Fruit fly (Drosophila melanogaster): ENCODE results near the gene Pdk1.

The Pdk1 gene

dm6 chr3L:139574-140567 lies 10.6 kb downstream of the Pdk1 start (continued):
- TF ChIP-seq sima (GFP tag; optimal IDR thresholded peaks at IDR 0.05) = no peak
- no peak for TF ChIP-seq CG8359 (GFP tag; optimal IDR thresholded peaks at IDR 0.05; ENCODE audit: borderline replicate concordance)
- TF ChIP-seq Awh (GFP tag; IDR thresholded peaks at IDR 0.05) = 0 out of 2 replicates have a peak, but pooled peaks have one; percentile 40
- TF ChIP-seq unpg (GFP tag; optimal IDR thresholded peaks at IDR 0.05) = peak; percentile 2
- TF ChIP-seq sens (GFP tag) = peak; percentile 71
- peak; percentile 68; the same call in 1 of the 2 replicates for TF ChIP-seq CG4360 (GFP tag; IDR thresholded peaks at IDR 0.05)
- peak; percentile 42 for TF ChIP-seq sd (tag; optimal IDR thresholded peaks at IDR 0.05)
- TF ChIP-seq CG31365 (tag; optimal IDR thresholded peaks at IDR 0.05) = no peak
- TF ChIP-seq Nf-YC (tag; optimal IDR thresholded peaks at IDR 0.05) = no peak

DNA sequence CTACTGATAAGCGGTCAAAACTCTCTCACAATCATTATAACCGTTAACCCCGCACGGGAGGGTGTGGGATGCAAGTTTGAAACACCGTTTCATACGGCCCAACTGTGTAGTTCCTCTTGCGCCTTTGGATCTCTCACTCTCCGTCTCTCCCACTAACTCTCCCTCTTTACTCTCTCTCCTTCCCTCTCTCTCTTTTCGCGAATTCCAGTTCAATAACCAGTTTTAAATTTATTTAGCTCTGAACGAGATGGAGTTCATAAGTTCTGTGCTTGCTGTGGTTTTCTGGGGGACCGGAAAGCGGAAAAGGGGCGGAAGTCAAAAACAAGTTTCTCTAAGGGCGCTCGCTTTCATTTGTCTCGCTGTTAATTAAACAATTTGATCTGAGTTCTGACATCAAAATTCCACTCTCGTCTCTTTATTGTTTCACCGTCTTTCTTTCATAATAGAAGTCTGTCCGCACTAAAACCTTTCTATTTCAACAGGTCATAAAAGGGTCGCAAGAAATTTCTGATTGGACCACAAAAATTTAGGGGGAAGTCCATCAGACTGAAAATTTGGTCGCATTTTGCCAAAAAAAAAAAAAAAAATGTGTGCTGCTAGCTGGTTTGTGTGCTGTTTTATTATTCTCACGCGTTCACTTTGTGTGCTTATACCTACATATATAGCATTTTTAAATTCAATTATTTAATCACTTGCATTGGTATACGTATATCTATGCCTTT lies 11.7 kb downstream of the Pdk1 start:
- peak; percentile 48 for TF ChIP-seq kni (GFP tag; optimal IDR thresholded peaks at IDR 0.05)
- no peak for TF ChIP-seq CG14860 (GFP tag; IDR thresholded peaks at IDR 0.05; ENCODE audit: partially characterized antibody)
- no peak for TF ChIP-seq CG11560 (tag; IDR thresholded peaks at IDR 0.05)
- TF ChIP-seq da (GFP tag; optimal IDR thresholded peaks at IDR 0.05) = no peak
- no peak for TF ChIP-seq Doc3 (GFP tag; IDR thresholded peaks at IDR 0.05; ENCODE audit: partially characterized antibody)
- no peak for TF ChIP-seq CG14965 (GFP tag; optimal IDR thresholded peaks at IDR 0.05; ENCODE audit: borderline replicate concordance)
- peak; percentile 59 for TF ChIP-seq Med (GFP tag)
- TF ChIP-seq Dip2 (GFP tag; IDR thresholded peaks at IDR 0.05) = no peak
- no peak for TF ChIP-seq CG1233 (GFP tag; optimal IDR thresholded peaks at IDR 0.05)
- no peak for TF ChIP-seq CG13296 (GFP tag; optimal IDR thresholded peaks at IDR 0.05)
- TF ChIP-seq Lim3 (GFP tag; IDR thresholded peaks at IDR 0.05) = no peak
- TF ChIP-seq CG12219 (GFP tag; optimal IDR thresholded peaks at IDR 0.05) = no peak
- TF ChIP-seq Six4 (GFP tag; optimal IDR thresholded peaks at IDR 0.05) = no peak
- peak; percentile 42 for TF ChIP-seq pfk (GFP tag; optimal IDR thresholded peaks at IDR 0.05)
- TF ChIP-seq Trl (optimal IDR thresholded peaks at IDR 0.05) = peak; percentile 64 to 72
- no peak for TF ChIP-seq Trl (GFP tag; optimal IDR thresholded peaks at IDR 0.05)
- peak; percentile 48 for TF ChIP-seq nerfin-1 (tag; optimal IDR thresholded peaks at IDR 0.05)
- TF ChIP-seq bigmax (GFP tag; optimal IDR thresholded peaks at IDR 0.05) = no peak
- TF ChIP-seq BtbVII (GFP tag; optimal IDR thresholded peaks at IDR 0.05) = no peak
- TF ChIP-seq CG3065 (GFP tag; optimal IDR thresholded peaks at IDR 0.05) = no peak
- no peak for TF ChIP-seq Dref (GFP tag; IDR thresholded peaks at IDR 0.05)
- TF ChIP-seq ase (GFP tag; IDR thresholded peaks at IDR 0.05) = no peak
- no peak for TF ChIP-seq TFAM (GFP tag; optimal IDR thresholded peaks at IDR 0.05)
- TF ChIP-seq pros (GFP tag; optimal IDR thresholded peaks at IDR 0.05) = peak; percentile 70
- no peak for TF ChIP-seq gcm (GFP tag; optimal IDR thresholded peaks at IDR 0.05)
- TF ChIP-seq CG8281 (tag; optimal IDR thresholded peaks at IDR 0.05) = no peak
- no peak for TF ChIP-seq chinmo (GFP tag; IDR thresholded peaks at IDR 0.05; ENCODE audit: partially characterized antibody)
- TF ChIP-seq CG31224 (GFP tag; IDR thresholded peaks at IDR 0.05) = 0 out of 2 replicates have a peak, but pooled peaks have one; percentile 17
- no peak for TF ChIP-seq Sox100B (GFP tag; optimal IDR thresholded peaks at IDR 0.05)
- peak in 1 of 2 experiments; percentile 45 for TF ChIP-seq Eip74EF (GFP tag; optimal IDR thresholded peaks at IDR 0.05)
- no peak for TF ChIP-seq disco-r (GFP tag; optimal IDR thresholded peaks at IDR 0.05)
- TF ChIP-seq MBD-R2 (GFP tag; IDR thresholded peaks at IDR 0.05) = no peak
- no peak for TF ChIP-seq CG9727 (GFP tag; optimal IDR thresholded peaks at IDR 0.05)
- no peak for TF ChIP-seq Max (GFP tag; optimal IDR thresholded peaks at IDR 0.05)
- no peak for TF ChIP-seq Hr3 (GFP tag; optimal IDR thresholded peaks at IDR 0.05)
- no peak for TF ChIP-seq otp (GFP tag; IDR thresholded peaks at IDR 0.05)
- no peak for TF ChIP-seq CG16779 (GFP tag; IDR thresholded peaks at IDR 0.05)

All from whole organism, embryonic.